Worm (Caenorhabditis elegans): ENCODE measurements around the gene C04G6.11.
A peak's percentile ranks its signal among the peaks of the same experiment; 100 is the strongest.

The C04G6.11 gene

ce11 chrII:5105020-5105419 lies 1.4 kb upstream of the C04G6.11 start (continued):
- TF ChIP-seq unc-130 (GFP tag; optimal IDR thresholded peaks at IDR 0.05) (peak; percentile 71), ets-4 (GFP tag; optimal IDR thresholded peaks at IDR 0.05) (peak; percentile 67), ztf-3 (GFP tag; optimal IDR thresholded peaks at IDR 0.05) (no peak), nhr-179 (tag; optimal IDR thresholded peaks at IDR 0.05) (peak; percentile 75), egl-18 (GFP tag; IDR thresholded peaks at IDR 0.05) (0 out of 2 replicates have a peak, but pooled peaks have one; percentile 57), ztf-18 (tag; optimal IDR thresholded peaks at IDR 0.05) (peak; percentile 81), fkh-3 (tag; optimal IDR thresholded peaks at IDR 0.05) (peak; percentile 85), bed-2 (GFP tag; IDR thresholded peaks at IDR 0.05) (no peak), mel-28 (tag; optimal IDR thresholded peaks at IDR 0.05; ENCODE audit: borderline replicate concordance) (peak; percentile 29), lir-1 (GFP tag; conservative IDR thresholded peaks at IDR 0.05) (peak; percentile 61; the same call in 1 of the 2 replicates), zfh-2 (GFP tag; conservative IDR thresholded peaks at IDR 0.05) (no peak), attf-3 (GFP tag; conservative IDR thresholded peaks at IDR 0.05) (peak; percentile 52)

DNA sequence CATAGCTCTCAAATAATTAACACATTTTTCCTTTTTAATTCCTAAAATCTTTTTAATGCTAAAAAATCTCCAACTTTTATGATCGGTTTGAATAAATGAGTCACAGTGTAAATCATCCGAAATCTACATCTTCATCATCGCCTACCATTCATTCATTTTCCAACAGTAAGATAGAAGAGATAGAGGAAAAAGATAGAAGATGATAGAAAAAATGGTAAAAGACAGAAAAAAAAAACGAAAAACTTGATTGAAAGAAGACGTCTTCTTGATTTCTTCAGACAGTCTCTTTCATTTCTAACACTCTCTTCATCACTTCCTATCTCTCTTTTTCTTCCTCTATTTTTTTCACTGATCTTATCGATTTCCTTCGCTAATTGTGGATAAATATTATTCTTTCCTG lies 445 bp downstream of the C04G6.11 start:
- TF ChIP-seq nfya-2 (GFP tag; IDR thresholded peaks at IDR 0.05) (no peak), zim-3 (tag; optimal IDR thresholded peaks at IDR 0.05) (no peak), nfya-1 (tag; optimal IDR thresholded peaks at IDR 0.05; ENCODE audit: borderline replicate concordance, insufficient read depth) (no peak), F37B4.10 (GFP tag; IDR thresholded peaks at IDR 0.05) (no peak), F10E7.11 (tag; optimal IDR thresholded peaks at IDR 0.05) (no peak), pha-4 (tag; optimal IDR thresholded peaks at IDR 0.05) (no peak)

ce11 chrII:5101701-5102100 lies 1.9 kb downstream of the C04G6.11 start, which contains the start of the genes idpb-3 and idpb-1:
TSS of gene idpb-3 (minus strand) at chrII:5101801.
TSS of gene idpb-1 (plus strand) at chrII:5101984.
- TF ChIP-seq chd-7 (tag; optimal IDR thresholded peaks at IDR 0.05) (no peak), nhr-179 (tag; optimal IDR thresholded peaks at IDR 0.05) (no peak), F37B4.10 (GFP tag; IDR thresholded peaks at IDR 0.05) (no peak), unc-130 (GFP tag; optimal IDR thresholded peaks at IDR 0.05) (no peak), nfyb-1 (GFP tag; IDR thresholded peaks at IDR 0.05) (no peak), pbrm-1 (GFP tag; IDR thresholded peaks at IDR 0.05) (no peak), snpc-1.3 (tag; optimal IDR thresholded peaks at IDR 0.05; ENCODE audit: insufficient read depth) (no peak), zfh-2 (GFP tag; conservative IDR thresholded peaks at IDR 0.05) (no peak), D2030.7 (GFP tag; IDR thresholded peaks at IDR 0.05) (no peak), dpff-1 (tag; optimal IDR thresholded peaks at IDR 0.05) (no peak), ceh-58 (GFP tag; IDR thresholded peaks at IDR 0.05) (no peak), ztf-3 (GFP tag; optimal IDR thresholded peaks at IDR 0.05) (no peak), lsy-27 (tag; optimal IDR thresholded peaks at IDR 0.05; ENCODE audit: borderline replicate concordance, insufficient read depth) (no peak), let-607 (tag; optimal IDR thresholded peaks at IDR 0.05) (no peak), ZK185.1 (tag; optimal IDR thresholded peaks at IDR 0.05; ENCODE audit: poor library complexity, severe bottlenecking) (no peak), him-1 (tag; optimal IDR thresholded peaks at IDR 0.05) (no peak), F57C9.4 (tag; optimal IDR thresholded peaks at IDR 0.05) (no peak), lag-1 (GFP tag; IDR thresholded peaks at IDR 0.05) (no peak), sptf-2 (GFP tag; optimal IDR thresholded peaks at IDR 0.05) (no peak)

DNA sequence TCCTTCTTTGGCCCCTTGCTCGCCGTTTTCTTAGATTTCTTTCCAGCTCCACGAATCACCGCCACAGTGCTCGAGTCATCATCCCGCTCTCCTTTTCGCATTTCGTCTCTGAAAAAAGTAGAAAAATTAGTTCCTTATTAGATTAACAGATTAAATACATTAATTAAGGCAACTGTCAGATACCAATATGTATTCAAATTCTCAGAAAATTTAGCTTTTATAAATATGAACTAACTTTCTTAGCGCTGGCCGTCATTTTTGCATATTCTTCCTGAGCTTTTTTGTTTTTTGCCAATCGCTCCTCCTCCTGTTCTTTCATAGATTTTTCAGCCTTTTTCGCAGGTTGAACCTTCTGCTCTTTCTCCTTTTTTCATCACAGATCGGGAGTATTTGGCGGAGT lies 4.0 kb downstream of the C04G6.11 start, which contains the start of gene C04G6.6:
C04G6.6 (minus strand) TSS at position 101 of the 400 bp plus-strand sequence.
- TF ChIP-seq T26A5.8 (tag; optimal IDR thresholded peaks at IDR 0.05) = no peak
- no peak for TF ChIP-seq Y67H2A.10 (GFP tag; conservative IDR thresholded peaks at IDR 0.05)
- no peak for TF ChIP-seq tlf-1 (GFP tag; optimal IDR thresholded peaks at IDR 0.05)
